Worm (Caenorhabditis elegans) whole organism, L4 larva: Measurements from ENCODE around the gene nhr-257.

Source experiments
- F10B5.3 ChIP-seq: sonication (generic microtip); optimal IDR thresholded peaks from 2 replicates; lab custom pipeline; 2016; ENCODE audit warnings: mild to moderate bottlenecking, missing genetic modification characterization, missing compliant biosample characterization
- F26F4.8 ChIP-seq: fragments of 200-800 bp; sonication (Bioruptor generic); conservative IDR thresholded peaks from 2 replicates; pipeline ENCODE4 v1.3.6; 2022; ENCODE audit warnings: missing genetic modification characterization, missing compliant biosample characterization
- F37D6.2 ChIP-seq: sonication (generic microtip); optimal IDR thresholded peaks from 2 replicates; lab custom pipeline; 2016; ENCODE audit warnings: mild to moderate bottlenecking, missing genetic modification characterization, missing compliant biosample characterization
- F49E8.2 ChIP-seq: sonication (generic microtip); optimal IDR thresholded peaks from 2 replicates; lab custom pipeline; 2016; ENCODE audit warnings: missing compliant biosample characterization, mild to moderate bottlenecking, missing genetic modification characterization, borderline replicate concordance
- Y105C5A.15 ChIP-seq: fragments of 200-800 bp; sonication (Bioruptor generic); IDR thresholded peaks from 2 replicates; pipeline ENCODE4 v1.3.6; 2022; ENCODE audit warnings: missing genetic modification characterization, missing compliant biosample characterization
- Y5F2A.4 ChIP-seq: fragments of 200-800 bp; sonication (Bioruptor generic); optimal IDR thresholded peaks from 2 replicates; lab custom pipeline; 2018; ENCODE audit warnings: mild to moderate bottlenecking, missing genetic modification characterization, missing compliant biosample characterization
- ZK337.2 ChIP-seq: fragments of 200-800 bp; sonication (Bioruptor generic); IDR thresholded peaks from 2 replicates; pipeline ENCODE4 v1.3.6; 2022; ENCODE audit warnings: missing genetic modification reagents, missing genetic modification characterization, missing compliant biosample characterization
- aha-1 ChIP-seq: fragments of 150-350 bp; peaks from one replicate; lab custom pipeline; 2014; ENCODE audit warnings: missing biosample characterization, missing genetic modification characterization
- ceh-28 ChIP-seq: fragments of 150-350 bp; optimal IDR thresholded peaks from 2 replicates; lab custom pipeline; 2014; ENCODE audit warnings: missing biosample characterization, missing genetic modification reagents, missing genetic modification characterization
- ceh-32 ChIP-seq: sonication (generic microtip); optimal IDR thresholded peaks from 2 replicates; lab custom pipeline; 2016; ENCODE audit warnings: mild to moderate bottlenecking, missing genetic modification characterization, missing compliant biosample characterization; ENCODE audit not compliant: poor library complexity
- cey-2 ChIP-seq: sonication (generic microtip); optimal IDR thresholded peaks from 3 replicates; lab custom pipeline; 2017; ENCODE audit warnings: missing genetic modification characterization, mild to moderate bottlenecking, missing compliant biosample characterization, antibody characterized with exemption, borderline replicate concordance; ENCODE audit not compliant: insufficient read depth
- ctbp-1 ChIP-seq: fragments of 200-800 bp; sonication (Bioruptor generic); IDR thresholded peaks from 2 replicates; pipeline ENCODE4 v1.3.6; 2022; ENCODE audit warnings: missing genetic modification reagents, missing genetic modification characterization, missing compliant biosample characterization
- daf-12 ChIP-seq: fragments of 150-350 bp; optimal IDR thresholded peaks from 2 replicates; lab custom pipeline; 2014; ENCODE audit warnings: missing biosample characterization, missing genetic modification reagents, missing genetic modification characterization
- daf-16 ChIP-seq, 3 experiments: sonication (generic microtip); optimal IDR thresholded peaks; 2 replicates each; lab custom pipeline; 2016 to 2017; ENCODE audit warnings: missing genetic modification characterization in 3 of 3, missing genetic modification reagents in 3 of 3, mild to moderate bottlenecking in 2 of 3, missing compliant biosample characterization in 2 of 3, missing biosample characterization in 1 of 3, moderate library complexity in 1 of 3
- daf-8 ChIP-seq: fragments of 200-800 bp; sonication (Bioruptor generic); IDR thresholded peaks from 2 replicates; pipeline ENCODE4 v1.3.6; 2022; ENCODE audit warnings: missing genetic modification characterization, missing compliant biosample characterization
- dpl-1 ChIP-seq: fragments of 150-350 bp; optimal IDR thresholded peaks from 2 replicates; lab custom pipeline; 2014; ENCODE audit warnings: missing biosample characterization, missing genetic modification reagents, missing genetic modification characterization
- gei-8 ChIP-seq: fragments of 200-800 bp; sonication (Bioruptor generic); optimal IDR thresholded peaks from 2 replicates; lab custom pipeline; 2018; ENCODE audit warnings: mild to moderate bottlenecking, missing genetic modification characterization, missing compliant biosample characterization
- hlh-11 ChIP-seq: fragments of 200-800 bp; sonication (Bioruptor generic); optimal IDR thresholded peaks from 2 replicates; lab custom pipeline; 2018; ENCODE audit warnings: mild to moderate bottlenecking, missing genetic modification characterization, missing compliant biosample characterization
- jun-1 ChIP-seq: fragments of 150-350 bp; optimal IDR thresholded peaks from 2 replicates; lab custom pipeline; 2014; ENCODE audit warnings: missing biosample characterization, missing genetic modification reagents, missing genetic modification characterization
- lim-7 ChIP-seq: fragments of 200-800 bp; sonication (Bioruptor generic); IDR thresholded peaks from 2 replicates; pipeline ENCODE4 v1.3.6; 2022; ENCODE audit warnings: missing genetic modification characterization, missing compliant biosample characterization
- lin-39 ChIP-seq: fragments of 150-350 bp; optimal IDR thresholded peaks from 2 replicates; lab custom pipeline; 2014; ENCODE audit warnings: missing biosample characterization, missing genetic modification reagents, missing genetic modification characterization
- lsy-2 ChIP-seq, 2 experiments: fragments of 150-350 bp in 1 of 2; sonication (generic microtip) in 1 of 2; optimal IDR thresholded peaks; 2 replicates each; lab custom pipeline; 2014 to 2017; ENCODE audit warnings: missing biosample characterization in 2 of 2, missing genetic modification characterization in 2 of 2
- madf-9 ChIP-seq: fragments of 200-800 bp; sonication (Bioruptor generic); conservative IDR thresholded peaks from 2 replicates; pipeline ENCODE4 v1.3.6; 2022; ENCODE audit warnings: missing genetic modification reagents, missing genetic modification characterization, missing compliant biosample characterization
- nhr-111 ChIP-seq: fragments of 200-800 bp; sonication (Bioruptor generic); optimal IDR thresholded peaks from 2 replicates; lab custom pipeline; 2018; ENCODE audit warnings: mild to moderate bottlenecking, missing genetic modification characterization, missing compliant biosample characterization
- nhr-41 ChIP-seq: fragments of 200-800 bp; sonication (Bioruptor generic); IDR thresholded peaks from 2 replicates; pipeline ENCODE4 v1.3.6; 2022; ENCODE audit warnings: missing genetic modification reagents, missing genetic modification characterization, missing compliant biosample characterization
- nhr-42 ChIP-seq: fragments of 200-800 bp; sonication (Bioruptor generic); IDR thresholded peaks from 2 replicates; pipeline ENCODE4 v1.3.6; 2022; ENCODE audit warnings: missing genetic modification characterization, missing compliant biosample characterization
- nhr-77 ChIP-seq: fragments of 150-350 bp; optimal IDR thresholded peaks from 2 replicates; lab custom pipeline; 2014; ENCODE audit warnings: missing biosample characterization, missing genetic modification characterization
- php-3 ChIP-seq: fragments of 200-800 bp; sonication (Bioruptor generic); IDR thresholded peaks from 2 replicates; pipeline ENCODE4 v1.3.6; 2022; ENCODE audit warnings: missing genetic modification reagents, missing genetic modification characterization, missing compliant biosample characterization
- skn-1 ChIP-seq: fragments of 150-350 bp; optimal IDR thresholded peaks from 2 replicates; lab custom pipeline; 2014; ENCODE audit warnings: missing biosample characterization, missing genetic modification characterization
- snpc-1.2 ChIP-seq: fragments of 200-800 bp; sonication (Bioruptor generic); IDR thresholded peaks from 2 replicates; pipeline ENCODE4 v1.3.6; 2022; ENCODE audit warnings: missing genetic modification reagents, missing genetic modification characterization, missing compliant biosample characterization
- spr-1 ChIP-seq: sonication (generic microtip); optimal IDR thresholded peaks from 2 replicates; lab custom pipeline; 2016; ENCODE audit warnings: mild to moderate bottlenecking, missing genetic modification characterization, missing compliant biosample characterization
- tag-97 ChIP-seq: fragments of 200-800 bp; sonication (Bioruptor generic); IDR thresholded peaks from 2 replicates; pipeline ENCODE4 v1.3.6; 2022; ENCODE audit warnings: missing genetic modification characterization, missing compliant biosample characterization
- unc-130 ChIP-seq: sonication (generic microtip); optimal IDR thresholded peaks from 2 replicates; lab custom pipeline; 2016; ENCODE audit warnings: missing genetic modification reagents, missing genetic modification characterization, missing compliant biosample characterization
- unc-39 ChIP-seq: sonication (generic microtip); optimal IDR thresholded peaks from 2 replicates; lab custom pipeline; 2017; ENCODE audit warnings: missing biosample characterization, missing genetic modification characterization
- unc-62 ChIP-seq, 3 experiments: fragments of 150-350 bp in 1 of 3; sonication (generic microtip); optimal IDR thresholded peaks in 2 of 3; peaks in 1 of 3; 1 replicate in 1 of 3; 2 replicates in 2 of 3; lab custom pipeline; 2014 to 2017; ENCODE audit warnings: missing biosample characterization in 3 of 3, missing genetic modification characterization in 3 of 3, missing genetic modification reagents in 3 of 3, missing genotype in 1 of 3
- zfp-3 ChIP-seq: fragments of 200-800 bp; sonication (Bioruptor generic); conservative IDR thresholded peaks from 2 replicates; pipeline ENCODE4 v1.3.6; 2022; ENCODE audit warnings: missing genetic modification reagents, missing genetic modification characterization, missing compliant biosample characterization

Gene nhr-257

ce11 chrII:3827801-3828200 lies 25.0 kb upstream of the nhr-257 start, which contains the start of gene F54D10.8:
Gene F54D10.8, minus strand, starts transcription at chrII:3827901.
- no peak for TF ChIP-seq spr-1 (tag; lab: Kevin White, UChicago)
- no peak for TF ChIP-seq F37D6.2 (tag; lab: Kevin White, UChicago)
- TF ChIP-seq F49E8.2 (tag; lab: Kevin White, UChicago): no peak
- TF ChIP-seq tag-97: no peak
- TF ChIP-seq aha-1 (tag; lab: Kevin White, UChicago): peak; percentile 88
- no peak for TF ChIP-seq lim-7
- TF ChIP-seq lsy-2 (tag; optimal IDR thresholded peaks at IDR 0.05; lab: Kevin White, UChicago): no peak
- TF ChIP-seq, all 104 proteins: peak for 1

ce11 chrII:3829623-3830022 lies 23.1 kb upstream of the nhr-257 start:
- TF ChIP-seq unc-62 (GFP tag; optimal IDR thresholded peaks at IDR 0.05 in 1 of 2; lab: Kevin White, UChicago) (peak in 1 of 2 experiments; percentile 93), unc-62 (tag; optimal IDR thresholded peaks at IDR 0.05; lab: Kevin White, UChicago) (no peak), hlh-11 (tag; lab: Kevin White, UChicago) (no peak), jun-1 (no peak)

ce11 chrII:3832383-3832782 lies 20.4 kb upstream of the nhr-257 start, which contains the start of gene F54D10.9:
Gene F54D10.9, minus strand, starts transcription at chrII:3832483.
- TF ChIP-seq snpc-1.2 (GFP tag; lab: Robert Waterston, UW): no peak
- TF ChIP-seq nhr-77: no peak
- TF ChIP-seq ceh-32 (tag; lab: Kevin White, UChicago): no peak
- TF ChIP-seq lin-39: no peak
- TF ChIP-seq nhr-42 (GFP tag; lab: Robert Waterston, UW): no peak
- no peak for TF ChIP-seq gei-8
- no peak for TF ChIP-seq Y5F2A.4 (GFP tag; lab: Kevin White, UChicago)
- no peak for TF ChIP-seq skn-1 (tag; lab: Kevin White, UChicago)
- TF ChIP-seq zfp-3 (GFP tag; lab: Robert Waterston, UW): no peak
- TF ChIP-seq nhr-111 (GFP tag; lab: Kevin White, UChicago): no peak

- no peak for TF ChIP-seq unc-39 (tag; lab: Kevin White, UChicago)
- TF ChIP-seq ctbp-1 (GFP tag; lab: Robert Waterston, UW): 0 out of 2 replicates have a peak, but pooled peaks have one; percentile 6
Observed at ce11 chrII:3835915-3836314, 16.8 kb upstream of the nhr-257 start, which contains the start of gene oac-4. Gene oac-4, minus strand, starts transcription at chrII:3836015.

- TF ChIP-seq php-3 (GFP tag; lab: Robert Waterston, UW): no peak
- TF ChIP-seq aha-1 (tag; lab: Kevin White, UChicago): peak; percentile 10
- TF ChIP-seq, all 104 proteins: peak for 1
Observed at ce11 chrII:3839562-3839961, 13.2 kb upstream of the nhr-257 start, which contains the start of gene C17A2.4. Gene C17A2.4, plus strand, starts transcription at chrII:3839862.

- TF ChIP-seq ctbp-1 (GFP tag; lab: Robert Waterston, UW): no peak
- TF ChIP-seq aha-1 (tag; lab: Kevin White, UChicago): peak; percentile 78
Observed at ce11 chrII:3843305-3843704, 9.4 kb upstream of the nhr-257 start, which contains the start of the genes C17A2.7 and C17A2.3. Gene C17A2.7, minus strand, starts transcription at chrII:3843405. Gene C17A2.3, plus strand, starts transcription at chrII:3843609.

- TF ChIP-seq unc-62 (GFP tag; optimal IDR thresholded peaks at IDR 0.05 in 1 of 2; lab: Kevin White, UChicago) (peak in 1 of 2 experiments; percentile 69), unc-62 (tag; optimal IDR thresholded peaks at IDR 0.05; lab: Kevin White, UChicago) (no peak), aha-1 (tag; lab: Kevin White, UChicago) (no peak), madf-9 (no peak)
Observed at ce11 chrII:3846028-3846427, 6.7 kb upstream of the nhr-257 start, which contains the start of gene C17A2.2. Gene C17A2.2, plus strand, starts transcription at chrII:3846328.

ce11 chrII:3850655-3851054 lies 2.1 kb upstream of the nhr-257 start, which contains the start of gene nhr-72:
Gene nhr-72, minus strand, starts transcription at chrII:3850755.
- no peak for TF ChIP-seq ZK337.2 (GFP tag; lab: Robert Waterston, UW)
- no peak for TF ChIP-seq unc-130 (GFP tag; lab: Kevin White, UChicago)
- TF ChIP-seq nhr-41 (GFP tag; lab: Robert Waterston, UW): no peak
- TF ChIP-seq Y105C5A.15 (GFP tag; lab: Robert Waterston, UW): no peak
- TF ChIP-seq F26F4.8: no peak
- TF ChIP-seq daf-12 (tag; lab: Kevin White, UChicago): no peak
- TF ChIP-seq daf-16 (GFP tag; optimal IDR thresholded peaks at IDR 0.05; lab: Kevin White, UChicago): no peak
- TF ChIP-seq daf-16 (tag; optimal IDR thresholded peaks at IDR 0.05; lab: Kevin White, UChicago): no peak
- TF ChIP-seq Y5F2A.4 (GFP tag; lab: Kevin White, UChicago): no peak
- TF ChIP-seq daf-8 (GFP tag; lab: Robert Waterston, UW): no peak
- no peak for TF ChIP-seq dpl-1 (GFP tag; lab: Kevin White, UChicago)
- TF ChIP-seq skn-1 (tag; lab: Kevin White, UChicago): no peak
- TF ChIP-seq F10B5.3: no peak
- no peak for TF ChIP-seq cey-2
- no peak for TF ChIP-seq ceh-28 (tag; lab: Kevin White, UChicago)
